Worm (Caenorhabditis elegans) whole organism, young adult: ENCODE data around the gene nhr-264.

Experiments
- C17E4.6 ChIP-seq: fragments of 200-800 bp; sonication (Bioruptor generic); IDR thresholded peaks from 2 replicates; pipeline ENCODE4 v1.3.6; 2022; ENCODE audit warnings: missing genetic modification reagents, missing genetic modification characterization, missing compliant biosample characterization
- F10E7.11 ChIP-seq: sonication (generic microtip); optimal IDR thresholded peaks from 2 replicates; lab custom pipeline; 2017; ENCODE audit warnings: mild to moderate bottlenecking, missing genetic modification characterization, moderate library complexity, missing compliant biosample characterization
- F49E8.2 ChIP-seq: sonication (generic microtip); optimal IDR thresholded peaks from 3 replicates; lab custom pipeline; 2017; ENCODE audit warnings: missing genetic modification characterization, mild to moderate bottlenecking, missing compliant biosample characterization, antibody characterized with exemption, moderate library complexity; ENCODE audit not compliant: insufficient read depth
- F57C9.4 ChIP-seq: sonication (generic microtip); optimal IDR thresholded peaks from 2 replicates; lab custom pipeline; 2017; ENCODE audit warnings: mild to moderate bottlenecking, missing genetic modification characterization, missing compliant biosample characterization
- K12H6.12 ChIP-seq: fragments of 200-800 bp; sonication (Bioruptor generic); optimal IDR thresholded peaks from 2 replicates; lab custom pipeline; 2018; ENCODE audit warnings: mild to moderate bottlenecking, missing genetic modification characterization, missing compliant biosample characterization
- Y53F4B.3 ChIP-seq: fragments of 200-800 bp; sonication (Bioruptor generic); IDR thresholded peaks from 2 replicates; pipeline ENCODE4 v1.3.6; 2022; ENCODE audit warnings: missing genetic modification reagents, missing genetic modification characterization, missing compliant biosample characterization
- Y53G8AR.9 ChIP-seq: fragments of 200-800 bp; sonication (Bioruptor generic); conservative IDR thresholded peaks from 2 replicates; pipeline ENCODE4 v1.3.6; 2022; ENCODE audit warnings: missing genetic modification reagents, missing genetic modification characterization, missing compliant biosample characterization
- Y79H2A.3 ChIP-seq: fragments of 200-800 bp; sonication (Bioruptor generic); conservative IDR thresholded peaks from 2 replicates; pipeline ENCODE4 v1.3.6; 2022; ENCODE audit warnings: missing genetic modification reagents, missing genetic modification characterization, missing compliant biosample characterization
- ama-1 ChIP-seq, 3 experiments: fragments of 150-350 bp in 1 of 3; sonication (generic microtip) in 2 of 3; optimal IDR thresholded peaks; 2 replicates each; lab custom pipeline; 2014 to 2018; ENCODE audit warnings: missing biosample characterization in 2 of 3, missing genetic modification characterization in 2 of 3, missing genetic modification reagents in 2 of 3
- athp-1 ChIP-seq: sonication (generic microtip); optimal IDR thresholded peaks from 2 replicates; lab custom pipeline; 2017; ENCODE audit warnings: mild to moderate bottlenecking, missing genetic modification characterization, missing compliant biosample characterization
- attf-3 ChIP-seq: fragments of 200-800 bp; sonication (Bioruptor generic); conservative IDR thresholded peaks from 2 replicates; pipeline ENCODE4 v1.3.6; 2022; ENCODE audit warnings: missing genetic modification reagents, missing genetic modification characterization, missing compliant biosample characterization
- cebp-2 ChIP-seq: fragments of 200-800 bp; sonication (Bioruptor generic); IDR thresholded peaks from 2 replicates; pipeline ENCODE4 v1.3.6; 2022; ENCODE audit warnings: missing genetic modification characterization, missing compliant biosample characterization
- ceh-58 ChIP-seq: fragments of 200-800 bp; sonication (Bioruptor generic); IDR thresholded peaks from 2 replicates; pipeline ENCODE4 v1.3.6; 2022; ENCODE audit warnings: missing genetic modification characterization, missing compliant biosample characterization
- dox-1 ChIP-seq: fragments of 200-800 bp; sonication (Bioruptor generic); IDR thresholded peaks from 2 replicates; pipeline ENCODE4 v1.3.6; 2022; ENCODE audit warnings: missing genetic modification reagents, missing genetic modification characterization, missing compliant biosample characterization
- egl-18 ChIP-seq: fragments of 200-800 bp; sonication (Bioruptor generic); IDR thresholded peaks from 2 replicates; pipeline ENCODE4 v1.3.6; 2022; ENCODE audit warnings: missing genetic modification reagents, missing genetic modification characterization, missing compliant biosample characterization
- ekl-4 ChIP-seq: fragments of 200-800 bp; sonication (Bioruptor generic); IDR thresholded peaks from 2 replicates; pipeline ENCODE4 v1.3.6; 2022; ENCODE audit warnings: missing genetic modification reagents, missing genetic modification characterization, missing compliant biosample characterization
- fkh-3 ChIP-seq: sonication (generic microtip); optimal IDR thresholded peaks from 2 replicates; lab custom pipeline; 2016; ENCODE audit warnings: mild to moderate bottlenecking, missing genetic modification characterization, missing compliant biosample characterization
- hlh-12 ChIP-seq: sonication (generic microtip); optimal IDR thresholded peaks from 2 replicates; lab custom pipeline; 2016; ENCODE audit warnings: missing genetic modification characterization, missing compliant biosample characterization
- hlh-26 ChIP-seq: fragments of 200-800 bp; sonication (Bioruptor generic); conservative IDR thresholded peaks from 2 replicates; pipeline ENCODE4 v1.3.6; 2022; ENCODE audit warnings: missing genetic modification reagents, missing genetic modification characterization, missing compliant biosample characterization
- hmg-20 ChIP-seq: fragments of 200-800 bp; sonication (Bioruptor generic); IDR thresholded peaks from 2 replicates; pipeline ENCODE4 v1.3.6; 2022; ENCODE audit warnings: missing genetic modification reagents, missing genetic modification characterization, missing compliant biosample characterization
- lag-1 ChIP-seq: fragments of 200-800 bp; sonication (Bioruptor generic); IDR thresholded peaks from 2 replicates; pipeline ENCODE4 v1.3.6; 2022; ENCODE audit warnings: missing genetic modification reagents, missing genetic modification characterization, missing compliant biosample characterization
- lsy-27 ChIP-seq: sonication (generic microtip); optimal IDR thresholded peaks from 2 replicates; lab custom pipeline; 2017; ENCODE audit warnings: missing genetic modification characterization, mild to moderate bottlenecking, missing compliant biosample characterization, antibody characterized with exemption, missing genotype, borderline replicate concordance; ENCODE audit not compliant: insufficient read depth
- madf-6 ChIP-seq: fragments of 200-800 bp; sonication (Bioruptor generic); IDR thresholded peaks from 2 replicates; pipeline ENCODE4 v1.3.6; 2022; ENCODE audit warnings: missing genetic modification reagents, missing genetic modification characterization, missing compliant biosample characterization
- mxl-1 ChIP-seq: sonication (generic microtip); optimal IDR thresholded peaks from 2 replicates; lab custom pipeline; 2016; ENCODE audit warnings: missing genetic modification characterization, missing compliant biosample characterization
- nfyb-1 ChIP-seq: fragments of 200-800 bp; sonication (Bioruptor generic); IDR thresholded peaks from 2 replicates; pipeline ENCODE4 v1.3.6; 2022; ENCODE audit warnings: missing genetic modification reagents, missing genetic modification characterization, missing compliant biosample characterization
- nhr-120 ChIP-seq: fragments of 200-800 bp; sonication (Bioruptor generic); IDR thresholded peaks from 2 replicates; pipeline ENCODE4 v1.3.6; 2022; ENCODE audit warnings: missing genetic modification characterization, missing compliant biosample characterization
- nhr-179 ChIP-seq: sonication (generic microtip); optimal IDR thresholded peaks from 2 replicates; lab custom pipeline; 2016; ENCODE audit warnings: mild to moderate bottlenecking, missing genetic modification characterization, missing compliant biosample characterization
- nhr-27 ChIP-seq: fragments of 200-800 bp; sonication (Bioruptor generic); optimal IDR thresholded peaks from 2 replicates; lab custom pipeline; 2018; ENCODE audit warnings: mild to moderate bottlenecking, missing genetic modification characterization, moderate library complexity, missing compliant biosample characterization
- nhr-90 ChIP-seq: sonication (generic microtip); optimal IDR thresholded peaks from 2 replicates; lab custom pipeline; 2016; ENCODE audit warnings: missing genotype, mild to moderate bottlenecking, missing genetic modification characterization, missing compliant biosample characterization
- pbrm-1 ChIP-seq: fragments of 200-800 bp; sonication (Bioruptor generic); IDR thresholded peaks from 2 replicates; pipeline ENCODE4 v1.3.6; 2022; ENCODE audit warnings: missing genetic modification reagents, missing genetic modification characterization, missing compliant biosample characterization
- sdz-38 ChIP-seq: sonication (generic microtip); optimal IDR thresholded peaks from 2 replicates; lab custom pipeline; 2016; ENCODE audit warnings: missing genotype, missing genetic modification characterization, missing compliant biosample characterization
- snpc-1.3 ChIP-seq: sonication (generic microtip); optimal IDR thresholded peaks from 2 replicates; lab custom pipeline; 2017; ENCODE audit warnings: missing genetic modification characterization, mild to moderate bottlenecking, missing compliant biosample characterization, antibody characterized with exemption, moderate library complexity, missing genotype, missing genetic modification reagents; ENCODE audit not compliant: insufficient read depth
- snpc-3.4 ChIP-seq: sonication (generic microtip); optimal IDR thresholded peaks from 2 replicates; lab custom pipeline; 2017; ENCODE audit warnings: missing genetic modification characterization, mild to moderate bottlenecking, missing compliant biosample characterization, antibody characterized with exemption, moderate library complexity, missing genotype, missing genetic modification reagents
- snpc-4 ChIP-seq, 5 experiments: fragments of 150-350 bp in 1 of 5; sonication (generic microtip) in 4 of 5; optimal IDR thresholded peaks; 2 replicates each; lab custom pipeline; 2014 to 2018; ENCODE audit warnings: missing genetic modification characterization in 5 of 5, missing biosample characterization in 3 of 5, antibody characterized with exemption in 2 of 5, mild to moderate bottlenecking in 2 of 5, missing compliant biosample characterization in 2 of 5, missing genotype in 2 of 5, moderate library complexity in 2 of 5, missing genetic modification reagents in 1 of 5
- tbp1 ChIP-seq: fragments of 200-800 bp; sonication (Bioruptor generic); optimal IDR thresholded peaks from 2 replicates; lab custom pipeline; 2018; ENCODE audit warnings: mild to moderate bottlenecking, missing genetic modification characterization, missing compliant biosample characterization
- zfh-2 ChIP-seq: fragments of 200-800 bp; sonication (Bioruptor generic); conservative IDR thresholded peaks from 2 replicates; pipeline ENCODE4 v1.3.6; 2022; ENCODE audit warnings: missing genetic modification reagents, missing genetic modification characterization, missing compliant biosample characterization
- zim-3 ChIP-seq: sonication (generic microtip); optimal IDR thresholded peaks from 2 replicates; lab custom pipeline; 2017; ENCODE audit warnings: mild to moderate bottlenecking, missing genetic modification characterization, moderate library complexity, missing compliant biosample characterization
- ztf-22 ChIP-seq: fragments of 200-800 bp; sonication (Bioruptor generic); optimal IDR thresholded peaks from 2 replicates; lab custom pipeline; 2018; ENCODE audit warnings: mild to moderate bottlenecking, missing genetic modification characterization, moderate library complexity, missing compliant biosample characterization

nhr-264 gene

DNA sequence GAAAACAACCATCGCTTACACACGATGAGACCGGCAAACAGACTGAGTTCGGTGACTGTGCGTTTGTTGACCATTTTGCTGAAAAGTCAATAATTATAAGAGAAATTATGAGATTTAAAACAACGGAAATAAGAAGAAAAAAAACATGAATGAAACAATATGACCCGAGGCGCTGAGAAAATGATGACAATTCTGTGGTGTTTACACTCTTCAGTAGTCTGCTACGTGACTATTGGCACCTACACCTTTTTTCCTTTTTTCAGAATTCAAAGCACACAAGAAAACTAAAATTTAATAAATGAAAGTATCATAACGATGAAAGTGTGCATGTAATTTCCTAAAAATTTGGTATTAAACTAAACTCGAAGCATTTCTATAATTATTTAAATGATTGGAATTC, 34.0 kb downstream of the nhr-264 start, which contains the start of gene Y11D7A.10 (continued):
- TF ChIP-seq Y79H2A.3 = no peak
- TF ChIP-seq tbp1 (GFP tag; lab: Kevin White, UChicago) = no peak

DNA sequence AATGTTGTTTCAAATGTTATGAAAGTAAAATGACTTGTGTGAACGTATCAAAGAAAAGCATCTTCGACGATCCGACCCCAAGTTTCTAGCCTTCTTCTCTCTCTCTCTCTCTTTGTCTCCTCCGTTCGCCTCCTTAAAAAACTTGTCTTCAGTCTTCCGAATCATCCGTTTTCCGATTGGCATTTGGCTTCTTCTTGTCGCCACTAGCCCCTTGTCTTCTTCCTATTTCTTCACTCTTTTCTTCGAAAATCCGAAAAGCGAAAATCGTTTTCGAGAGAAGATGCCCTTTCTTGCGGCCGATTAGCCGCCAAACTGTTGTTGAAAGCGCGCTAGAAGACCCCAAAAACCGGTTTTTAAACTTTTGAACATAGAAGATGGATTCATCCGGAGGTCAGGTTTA, 35.2 kb downstream of the nhr-264 start:
- TF ChIP-seq snpc-4 (GFP tag; optimal IDR thresholded peaks at IDR 0.05; lab: Kevin White, UChicago) = no peak
- TF ChIP-seq snpc-4 (tag; optimal IDR thresholded peaks at IDR 0.05; lab: Kevin White, UChicago) = peak in 1 of 4 experiments; percentile 11
- peak; percentile 69 for TF ChIP-seq ama-1 (optimal IDR thresholded peaks at IDR 0.05; lab: Kevin White, UChicago)
- TF ChIP-seq ama-1 (GFP tag; optimal IDR thresholded peaks at IDR 0.05; lab: Kevin White, UChicago) = no peak
- TF ChIP-seq attf-3 = 0 out of 2 replicates have a peak, but pooled peaks have one; percentile 21
- TF ChIP-seq ekl-4 = peak; percentile 24; the same call in 1 of the 2 replicates
- 0 out of 2 replicates have a peak, but pooled peaks have one; percentile 21 for TF ChIP-seq madf-6 (GFP tag; lab: Robert Waterston, UW)
- no peak for TF ChIP-seq nhr-179 (tag; lab: Kevin White, UChicago)
- TF ChIP-seq, all 124 proteins: peak for 5

DNA sequence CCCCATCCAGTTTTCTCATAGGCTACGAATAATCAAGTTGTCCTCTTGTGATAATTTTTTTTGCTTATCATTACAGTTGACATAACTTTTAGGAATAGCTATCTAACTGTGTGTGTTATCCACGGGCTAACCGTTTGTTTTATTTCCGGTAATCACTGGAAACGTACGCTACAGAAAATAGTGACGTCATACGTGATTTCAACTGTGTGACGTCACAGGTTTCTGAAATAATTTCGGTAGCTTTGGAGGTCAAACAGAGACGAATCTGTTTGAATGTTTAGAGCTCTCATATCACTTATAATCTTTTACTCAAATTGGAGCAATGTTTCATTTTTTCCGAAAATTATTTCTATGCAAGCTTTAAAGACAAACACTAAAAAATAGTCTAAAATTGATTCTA, 36.9 kb downstream of the nhr-264 start:
- TF ChIP-seq F57C9.4 (no peak), fkh-3 (no peak), K12H6.12 (no peak), madf-6 (GFP tag; lab: Robert Waterston, UW) (no peak), sdz-38 (tag; lab: Kevin White, UChicago) (no peak), pbrm-1 (no peak), lsy-27 (tag; lab: Kevin White, UChicago) (no peak), Y53G8AR.9 (no peak), C17E4.6 (no peak)

DNA sequence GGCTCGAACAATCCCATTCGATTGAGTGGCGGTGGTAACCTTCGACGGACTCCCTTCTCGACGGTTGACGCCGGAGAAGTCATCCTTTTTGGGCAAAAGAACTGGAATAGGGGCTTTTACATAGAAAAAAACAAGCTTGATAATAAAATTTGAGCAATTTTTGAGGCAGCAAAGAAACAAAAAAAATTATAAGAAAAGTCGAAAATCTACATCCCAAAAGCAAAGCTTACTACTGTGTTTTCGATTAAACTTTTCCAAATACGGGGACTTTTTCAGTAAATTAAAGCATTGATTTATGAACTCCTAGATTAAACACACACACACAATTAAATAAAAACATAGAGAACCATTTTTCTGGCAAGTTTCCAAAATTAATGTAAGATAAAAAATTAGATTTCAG, 37.7 kb downstream of the nhr-264 start, which contains the start of gene Y11D7A.9:
Y11D7A.9 (minus strand) TSS at position 101 of the 400 bp plus-strand sequence.
- TF ChIP-seq snpc-1.3 (tag; lab: Kevin White, UChicago) (no peak), cebp-2 (GFP tag; lab: Robert Waterston, UW) (no peak), Y53F4B.3 (GFP tag; lab: Robert Waterston, UW) (no peak), lsy-27 (tag; lab: Kevin White, UChicago) (no peak), ztf-22 (GFP tag; lab: Kevin White, UChicago) (no peak), zim-3 (no peak), nhr-120 (GFP tag; lab: Robert Waterston, UW) (no peak), nhr-90 (tag; lab: Kevin White, UChicago) (no peak), ceh-58 (GFP tag; lab: Robert Waterston, UW) (no peak), egl-18 (GFP tag; lab: Robert Waterston, UW) (no peak), athp-1 (tag; lab: Kevin White, UChicago) (no peak), snpc-3.4 (tag; lab: Kevin White, UChicago) (no peak), nfyb-1 (no peak), hlh-12 (tag; lab: Kevin White, UChicago) (no peak)

DNA sequence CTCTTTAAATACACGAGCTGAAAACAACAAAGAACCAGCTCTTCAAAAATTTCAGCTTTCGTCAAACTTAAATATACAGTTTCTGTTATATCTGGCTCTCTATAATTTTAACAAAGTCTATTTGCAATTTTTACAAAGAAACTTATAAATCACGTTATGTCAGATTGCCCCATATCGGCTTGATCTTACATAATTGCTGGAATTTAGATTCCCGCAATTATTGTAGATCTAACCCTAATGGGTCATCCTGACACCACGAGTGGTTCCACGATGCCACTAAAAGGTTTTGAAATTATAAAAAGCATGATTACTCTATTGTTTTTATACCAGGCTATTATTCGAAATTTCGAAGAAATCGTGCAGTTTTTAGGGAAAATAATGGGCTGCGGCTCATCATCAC, 42.6 kb downstream of the nhr-264 start, which contains the start of gene Y11D7A.8:
Y11D7A.8 (plus strand) TSS at position 301 of the 400 bp plus-strand sequence.
- no peak for TF ChIP-seq nhr-27 (tag; lab: Kevin White, UChicago)
- no peak for TF ChIP-seq F49E8.2 (tag; lab: Kevin White, UChicago)
- TF ChIP-seq lag-1 (GFP tag; lab: Robert Waterston, UW) = no peak
- TF ChIP-seq F10E7.11 (tag; lab: Kevin White, UChicago) = no peak
- TF ChIP-seq hmg-20 = no peak
- TF ChIP-seq snpc-3.4 (tag; lab: Kevin White, UChicago) = no peak
- TF ChIP-seq nhr-90 (tag; lab: Kevin White, UChicago) = no peak
- TF ChIP-seq dox-1 (GFP tag; lab: Robert Waterston, UW) = no peak
- TF ChIP-seq zfh-2 (GFP tag; lab: Robert Waterston, UW) = no peak
- no peak for TF ChIP-seq hlh-26 (GFP tag; lab: Robert Waterston, UW)
- TF ChIP-seq mxl-1 (tag; lab: Kevin White, UChicago) = no peak
